Fruit fly (Drosophila melanogaster) whole organism: ENCODE results near the gene CG46465.

Experiments used
- CG8478 ChIP-seq: fragments of >200 bp; optimal IDR thresholded peaks from 2 replicates; lab custom pipeline; 2018; ENCODE audit warnings: inconsistent platforms
- Dll ChIP-seq: fragments of >200 bp; optimal IDR thresholded peaks from 2 replicates; lab custom pipeline; 2017
- EcR ChIP-seq, 2 experiments: fragments of >200 bp; optimal IDR thresholded peaks; 2 replicates each; lab custom pipeline; 2017; ENCODE audit warnings: missing biosample characterization in 2 of 2, missing genetic modification characterization in 2 of 2, missing genetic modification reagents in 2 of 2
- pan ChIP-seq: fragments of >200 bp; optimal IDR thresholded peaks from 2 replicates; lab custom pipeline; 2017
- psq ChIP-seq: fragments of >200 bp; optimal IDR thresholded peaks from 2 replicates; lab custom pipeline; 2017
- usp ChIP-seq: fragments of >200 bp; optimal IDR thresholded peaks from 2 replicates; lab custom pipeline; 2017; ENCODE audit warnings: missing biosample characterization, missing genetic modification characterization, mixed read lengths

DNA sequence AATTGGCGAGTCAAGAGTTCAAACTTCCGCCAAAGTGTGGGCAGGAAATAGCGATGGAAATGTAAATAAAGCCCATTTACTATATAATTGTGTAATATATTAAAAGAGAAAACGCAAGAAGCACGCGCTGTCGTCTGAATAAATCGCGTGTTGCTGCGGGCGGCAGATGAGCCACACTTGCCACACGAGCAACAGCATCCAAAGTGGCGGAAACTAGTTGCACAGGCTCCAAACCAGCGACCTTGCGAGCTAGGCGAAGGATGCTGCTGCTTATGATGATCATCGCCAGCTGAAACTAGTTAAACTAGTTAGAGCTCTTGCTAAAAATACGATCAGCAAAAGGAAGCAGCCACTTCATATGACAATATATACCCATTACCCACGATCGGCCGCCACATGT, 12.9 kb upstream of the CG46465 start:
- TF ChIP-seq psq (lab: Kevin White, UChicago) (no peak), EcR (GFP tag; optimal IDR thresholded peaks at IDR 0.05; lab: Kevin White, UChicago) (no peak), pan (lab: Kevin White, UChicago) (no peak), CG8478 (lab: Kevin White, UChicago) (no peak), Dll (lab: Kevin White, UChicago) (no peak), usp (no peak)
